Fruit fly (Drosophila melanogaster) whole organism, embryonic: Measurements from ENCODE around the gene Pxd.
A peak's percentile ranks its signal among the peaks of the same experiment; 100 is the strongest.

ENCODE experiments used
- ATbp ChIP-seq: fragments of 200-800 bp; sonication (Bioruptor generic); optimal IDR thresholded peaks from 2 replicates; lab custom pipeline; 2017; ENCODE audit warnings: missing biosample characterization, mild to moderate bottlenecking, missing genetic modification characterization, missing genetic modification reagents
- Adf1 ChIP-seq: fragments of 200-800 bp; sonication (Bioruptor generic); IDR thresholded peaks from 2 replicates; pipeline ENCODE4 v1.3.6; 2022; ENCODE audit warnings: missing biosample characterization, missing genetic modification characterization
- Aef1 ChIP-seq: fragments of 200-800 bp; sonication (Bioruptor generic); IDR thresholded peaks from 3 replicates; pipeline ENCODE4 v1.3.6; 2022; ENCODE audit warnings: missing biosample characterization, missing genetic modification characterization
- Asciz ChIP-seq: fragments of 200-800 bp; sonication (Bioruptor generic); optimal IDR thresholded peaks from 2 replicates; lab custom pipeline; 2017; ENCODE audit warnings: missing biosample characterization, mild to moderate bottlenecking, missing genetic modification characterization, missing genetic modification reagents
- Atf3 ChIP-seq: fragments of 200-800 bp; sonication (Bioruptor generic); optimal IDR thresholded peaks from 3 replicates; lab custom pipeline; 2016; ENCODE audit warnings: missing biosample characterization, missing genetic modification characterization
- CG10462 ChIP-seq: fragments of 200-800 bp; sonication (Bioruptor generic); optimal IDR thresholded peaks from 2 replicates; lab custom pipeline; 2016; ENCODE audit warnings: missing biosample characterization, missing genetic modification characterization
- CG11247 ChIP-seq: fragments of 200-800 bp; sonication (Bioruptor generic); IDR thresholded peaks from 2 replicates; pipeline ENCODE4 v1.3.6; 2022; ENCODE audit warnings: missing biosample characterization, missing genetic modification characterization
- CG12219 ChIP-seq: fragments of 200-800 bp; sonication (Bioruptor generic); optimal IDR thresholded peaks from 3 replicates; lab custom pipeline; 2018; ENCODE audit warnings: missing biosample characterization, mild to moderate bottlenecking, missing genetic modification characterization
- CG13287 ChIP-seq: fragments of 200-800 bp; sonication (Bioruptor generic); IDR thresholded peaks from 2 replicates; pipeline ENCODE4 v1.3.6; 2022; ENCODE audit warnings: missing biosample characterization, missing genetic modification characterization; ENCODE audit not compliant: partially characterized antibody
- CG13296 ChIP-seq: fragments of 200-800 bp; sonication (Bioruptor generic); optimal IDR thresholded peaks from 3 replicates; lab custom pipeline; 2018; ENCODE audit warnings: missing biosample characterization, mild to moderate bottlenecking, missing genetic modification characterization
- CG13424 ChIP-seq: fragments of 200-800 bp; sonication (Bioruptor generic); optimal IDR thresholded peaks from 2 replicates; lab custom pipeline; 2019; ENCODE audit warnings: missing biosample characterization, mild to moderate bottlenecking, missing genetic modification characterization, moderate library complexity
- CG14667 ChIP-seq: fragments of 200-800 bp; sonication (Bioruptor generic); IDR thresholded peaks from 2 replicates; pipeline ENCODE4 v1.3.6; 2022; ENCODE audit warnings: missing biosample characterization, missing genetic modification characterization
- CG14710 ChIP-seq: fragments of 200-800 bp; sonication (Bioruptor generic); optimal IDR thresholded peaks from 3 replicates; lab custom pipeline; 2019; ENCODE audit warnings: missing biosample characterization, mild to moderate bottlenecking, missing genetic modification characterization, moderate library complexity
- CG15011 ChIP-seq: fragments of 200-800 bp; sonication (Bioruptor generic); optimal IDR thresholded peaks from 3 replicates; lab custom pipeline; 2018; ENCODE audit warnings: missing biosample characterization, mild to moderate bottlenecking, missing genetic modification characterization
- CG1647 ChIP-seq: fragments of 200-800 bp; sonication (Bioruptor generic); optimal IDR thresholded peaks from 3 replicates; lab custom pipeline; 2016; ENCODE audit warnings: missing biosample characterization, missing genetic modification characterization
- CG16815 ChIP-seq: fragments of 200-800 bp; sonication (Bioruptor generic); optimal IDR thresholded peaks from 3 replicates; lab custom pipeline; 2017; ENCODE audit warnings: missing biosample characterization, mild to moderate bottlenecking, missing genetic modification characterization
- CG17186 ChIP-seq: fragments of 200-800 bp; sonication (Bioruptor generic); optimal IDR thresholded peaks from 3 replicates; lab custom pipeline; 2017; ENCODE audit warnings: missing biosample characterization, missing genetic modification reagents, missing genetic modification characterization
- CG17385 ChIP-seq: fragments of 200-800 bp; sonication (Bioruptor generic); optimal IDR thresholded peaks from 3 replicates; lab custom pipeline; 2018; ENCODE audit warnings: missing biosample characterization, mild to moderate bottlenecking, missing genetic modification characterization
- CG17829 ChIP-seq: fragments of 200-800 bp; optimal IDR thresholded peaks from 2 replicates; lab custom pipeline; 2019; ENCODE audit warnings: missing biosample characterization, mild to moderate bottlenecking, missing genetic modification characterization, moderate library complexity
- CG31388 ChIP-seq: fragments of 200-800 bp; sonication (Bioruptor generic); optimal IDR thresholded peaks from 2 replicates; lab custom pipeline; 2016; ENCODE audit warnings: missing biosample characterization, missing genetic modification characterization
- CG3995 ChIP-seq: fragments of 200-800 bp; sonication (Bioruptor generic); optimal IDR thresholded peaks from 3 replicates; lab custom pipeline; 2016; ENCODE audit warnings: missing biosample characterization, missing genetic modification characterization
- CG4617 ChIP-seq: fragments of 200-800 bp; sonication (Bioruptor generic); optimal IDR thresholded peaks from 3 replicates; lab custom pipeline; 2016; ENCODE audit warnings: missing biosample characterization, missing genetic modification characterization, borderline replicate concordance
- CG4707 ChIP-seq: fragments of 200-800 bp; sonication (Bioruptor generic); optimal IDR thresholded peaks from 2 replicates; lab custom pipeline; 2018; ENCODE audit warnings: missing biosample characterization, mild to moderate bottlenecking, missing genetic modification characterization, moderate library complexity
- CG7357 ChIP-seq: fragments of 200-800 bp; sonication (Bioruptor generic); IDR thresholded peaks from 3 replicates; pipeline ENCODE4 v1.3.6; 2022; ENCODE audit warnings: missing biosample characterization, missing genetic modification characterization
- CG7786 ChIP-seq: fragments of 200-800 bp; sonication (Bioruptor generic); optimal IDR thresholded peaks from 2 replicates; lab custom pipeline; 2016; ENCODE audit warnings: missing biosample characterization, missing genetic modification characterization
- CG7928 ChIP-seq: fragments of 200-800 bp; sonication (Bioruptor generic); optimal IDR thresholded peaks from 2 replicates; lab custom pipeline; 2017; ENCODE audit warnings: missing biosample characterization, mild to moderate bottlenecking, missing genetic modification characterization
- CG8281 ChIP-seq: fragments of 200-800 bp; sonication (Bioruptor generic); optimal IDR thresholded peaks from 2 replicates; lab custom pipeline; 2018; ENCODE audit warnings: missing biosample characterization, mild to moderate bottlenecking, missing genetic modification characterization, moderate library complexity
- CG8388 ChIP-seq: fragments of 200-800 bp; sonication (Bioruptor generic); optimal IDR thresholded peaks from 2 replicates; lab custom pipeline; 2019; ENCODE audit warnings: missing biosample characterization, mild to moderate bottlenecking, missing genetic modification characterization, moderate library complexity
- CG8944 ChIP-seq: fragments of 200-800 bp; sonication (Bioruptor generic); optimal IDR thresholded peaks from 3 replicates; lab custom pipeline; 2016; ENCODE audit warnings: missing biosample characterization, missing genetic modification characterization
- CrebB ChIP-seq: fragments of 200-800 bp; sonication (Bioruptor generic); optimal IDR thresholded peaks from 3 replicates; lab custom pipeline; 2018; ENCODE audit warnings: missing biosample characterization, mild to moderate bottlenecking, missing genetic modification characterization
- ERR ChIP-seq: fragments of 200-800 bp; sonication (Bioruptor generic); optimal IDR thresholded peaks from 2 replicates; lab custom pipeline; 2016; ENCODE audit warnings: missing biosample characterization, missing genetic modification characterization
- H2.0 ChIP-seq: fragments of 200-800 bp; sonication (Bioruptor generic); IDR thresholded peaks from 2 replicates; pipeline ENCODE4 v1.3.6; 2022; ENCODE audit warnings: missing biosample characterization, missing genetic modification characterization
- Lhr ChIP-seq: fragments of 200-800 bp; sonication (Bioruptor generic); optimal IDR thresholded peaks from 3 replicates; lab custom pipeline; 2017; ENCODE audit warnings: mild to moderate bottlenecking, missing biosample characterization, missing genetic modification reagents, missing genetic modification characterization
- Mes4 ChIP-seq: fragments of 200-800 bp; sonication (Bioruptor generic); optimal IDR thresholded peaks from 2 replicates; lab custom pipeline; 2016; ENCODE audit warnings: missing biosample characterization, missing genetic modification characterization
- Opbp ChIP-seq: fragments of 200-800 bp; sonication (Bioruptor generic); IDR thresholded peaks from 3 replicates; pipeline ENCODE4 v1.3.6; 2022; ENCODE audit warnings: missing biosample characterization, missing genetic modification characterization; ENCODE audit not compliant: partially characterized antibody
- Ptx1 ChIP-seq: fragments of 200-800 bp; sonication (Bioruptor generic); IDR thresholded peaks from 2 replicates; pipeline ENCODE4 v1.3.6; 2022; ENCODE audit warnings: missing biosample characterization, missing genetic modification characterization
- ac ChIP-seq: fragments of 200-800 bp; sonication (Bioruptor generic); optimal IDR thresholded peaks from 3 replicates; lab custom pipeline; 2017; ENCODE audit warnings: missing biosample characterization, mild to moderate bottlenecking, missing genetic modification characterization
- dan ChIP-seq: fragments of 200-800 bp; sonication (Bioruptor generic); IDR thresholded peaks from 2 replicates; pipeline ENCODE4 v1.3.6; 2022; ENCODE audit warnings: missing biosample characterization, missing genetic modification characterization
- dpn ChIP-seq, 2 experiments: fragments of 200-800 bp; sonication (Bioruptor generic); optimal IDR thresholded peaks; 3 replicates each; lab custom pipeline; 2016; ENCODE audit warnings: missing biosample characterization in 2 of 2, missing genetic modification characterization in 2 of 2
- fd3F ChIP-seq: fragments of 200-800 bp; sonication (Bioruptor generic); optimal IDR thresholded peaks from 2 replicates; lab custom pipeline; 2018; ENCODE audit warnings: missing biosample characterization, mild to moderate bottlenecking, missing genetic modification characterization, moderate library complexity
- grn ChIP-seq: fragments of 200-800 bp; sonication (Bioruptor generic); optimal IDR thresholded peaks from 3 replicates; lab custom pipeline; 2017; ENCODE audit warnings: missing biosample characterization, missing genetic modification characterization
- hth ChIP-seq: fragments of >200 bp; optimal IDR thresholded peaks from 2 replicates; lab custom pipeline; 2017; ENCODE audit warnings: inconsistent platforms
- klu ChIP-seq: fragments of 200-800 bp; sonication (Bioruptor generic); IDR thresholded peaks from 2 replicates; pipeline ENCODE4 v1.3.6; 2022; ENCODE audit warnings: missing biosample characterization, missing genetic modification characterization
- kni ChIP-seq: fragments of 200-800 bp; sonication (Bioruptor generic); optimal IDR thresholded peaks from 3 replicates; lab custom pipeline; 2017; ENCODE audit warnings: mild to moderate bottlenecking, missing biosample characterization, missing genetic modification reagents, missing genetic modification characterization
- nau ChIP-seq: fragments of 200-800 bp; sonication (Bioruptor generic); optimal IDR thresholded peaks from 3 replicates; lab custom pipeline; 2017; ENCODE audit warnings: missing biosample characterization, mild to moderate bottlenecking, missing genetic modification characterization, missing genetic modification reagents
- nerfin-2 ChIP-seq: fragments of 200-800 bp; sonication (Bioruptor generic); IDR thresholded peaks from 2 replicates; pipeline ENCODE4 v1.3.6; 2022; ENCODE audit warnings: missing biosample characterization, missing genetic modification characterization; ENCODE audit not compliant: partially characterized antibody
- otp ChIP-seq: fragments of 200-800 bp; sonication (Bioruptor generic); IDR thresholded peaks from 3 replicates; pipeline ENCODE4, ENCODE4 v1.3.6; 2022; ENCODE audit warnings: missing biosample characterization, missing genetic modification characterization
- pum ChIP-seq: fragments of 200-800 bp; sonication (Bioruptor generic); optimal IDR thresholded peaks from 2 replicates; lab custom pipeline; 2016; ENCODE audit warnings: missing biosample characterization, missing genetic modification characterization
- schlank ChIP-seq: fragments of 200-800 bp; sonication (Bioruptor generic); optimal IDR thresholded peaks from 2 replicates; lab custom pipeline; 2018; ENCODE audit warnings: missing biosample characterization, mild to moderate bottlenecking, missing genetic modification characterization
- slou ChIP-seq: fragments of 200-800 bp; sonication (Bioruptor generic); optimal IDR thresholded peaks from 3 replicates; lab custom pipeline; 2016; ENCODE audit warnings: missing biosample characterization, missing genetic modification characterization

Pxd gene

DNA sequence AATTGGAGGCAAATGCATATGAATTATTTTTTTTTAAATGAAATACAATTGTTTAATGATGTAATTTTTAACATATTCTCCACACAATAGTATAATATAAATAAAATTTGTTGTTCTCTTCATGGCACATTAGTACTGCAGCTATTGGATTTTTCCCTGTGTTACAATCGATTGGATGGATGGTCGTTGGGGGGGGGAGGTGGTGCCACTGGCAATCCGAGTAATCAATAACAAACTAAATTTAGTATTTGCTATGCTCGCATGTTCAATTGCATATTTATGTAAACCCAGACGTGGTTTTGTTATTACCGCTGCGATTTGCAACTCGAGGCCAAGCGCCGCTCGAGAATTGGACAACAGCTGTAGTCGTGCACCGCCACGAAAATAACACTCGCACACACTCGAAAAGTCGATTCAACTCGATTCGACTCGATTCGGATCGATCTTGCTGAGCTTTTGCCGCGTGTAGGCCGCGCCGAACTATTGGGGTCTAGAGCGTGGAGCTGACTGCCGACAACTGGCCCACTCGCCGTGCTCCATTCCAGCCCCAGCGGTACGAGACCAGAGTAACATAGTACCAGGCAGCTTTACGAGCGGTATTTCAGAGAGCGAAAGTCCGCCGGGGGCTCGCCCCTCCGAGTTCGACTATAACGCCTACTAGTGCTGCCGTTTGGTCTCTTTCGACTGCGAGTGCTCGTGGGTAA is 27.0 kb upstream of the Pxd start, which contains the start of gene CG18622 (continued):
- TF ChIP-seq nerfin-2 (GFP tag; lab: Robert Waterston, UW) (0 out of 2 replicates have a peak, but pooled peaks have one; percentile 19), klu (no peak), CrebB (tag; lab: Kevin White, UChicago) (no peak), Asciz (GFP tag; lab: Kevin White, UChicago) (peak; percentile 19), Opbp (GFP tag; lab: Robert Waterston, UW) (no peak), kni (no peak), slou (GFP tag; lab: Kevin White, UChicago) (no peak), CG4617 (GFP tag; lab: Kevin White, UChicago) (no peak), CG10462 (GFP tag; lab: Kevin White, UChicago) (no peak), otp (GFP tag; lab: Robert Waterston, UW) (no peak), ATbp (GFP tag; lab: Kevin White, UChicago) (no peak), Lhr (no peak), CG15011 (GFP tag; lab: Kevin White, UChicago) (no peak), Ptx1 (GFP tag; lab: Robert Waterston, UW) (no peak), CG8944 (GFP tag; lab: Kevin White, UChicago) (no peak), CG11247 (GFP tag; lab: Robert Waterston, UW) (no peak), schlank (no peak), Mes4 (GFP tag; lab: Kevin White, UChicago) (no peak), dan (GFP tag; lab: Robert Waterston, UW) (no peak), CG7786 (GFP tag; lab: Kevin White, UChicago) (no peak), ERR (GFP tag; lab: Kevin White, UChicago) (peak; percentile 11), CG4707 (GFP tag; lab: Kevin White, UChicago) (no peak), ac (GFP tag; lab: Kevin White, UChicago) (no peak), hth (lab: Kevin White, UChicago) (no peak), Aef1 (GFP tag; lab: Robert Waterston, UW) (no peak), CG13287 (GFP tag; lab: Robert Waterston, UW) (peak; percentile 63; the same call in 1 of the 2 replicates), CG7928 (GFP tag; lab: Kevin White, UChicago) (no peak), dpn (GFP tag; optimal IDR thresholded peaks at IDR 0.05; lab: Kevin White, UChicago) (no peak), CG14710 (no peak), fd3F (GFP tag; lab: Kevin White, UChicago) (no peak), CG17186 (no peak), CG12219 (GFP tag; lab: Kevin White, UChicago) (no peak), pum (GFP tag; lab: Kevin White, UChicago) (no peak), grn (GFP tag; lab: Kevin White, UChicago) (peak; percentile 2), CG13424 (no peak), nau (no peak), CG14667 (no peak), CG17385 (GFP tag; lab: Kevin White, UChicago) (no peak), CG8388 (no peak), CG31388 (GFP tag; lab: Kevin White, UChicago) (no peak), CG13296 (no peak), CG3995 (GFP tag; lab: Kevin White, UChicago) (no peak), H2.0 (GFP tag; lab: Robert Waterston, UW) (no peak), Adf1 (no peak), Atf3 (no peak), CG1647 (GFP tag; lab: Kevin White, UChicago) (no peak), CG8281 (tag; lab: Kevin White, UChicago) (no peak), CG17829 (no peak), CG7357 (GFP tag; lab: Robert Waterston, UW) (no peak), CG16815 (GFP tag; lab: Kevin White, UChicago) (no peak)
